Worm (Caenorhabditis elegans) whole organism, L4/young adult: ENCODE measurements around the gene twk-25.
A peak's percentile ranks its signal among the peaks of the same experiment; 100 is the strongest.

Experiments
- W03F9.2 ChIP-seq: fragments of 150-350 bp; optimal IDR thresholded peaks from 2 replicates; lab custom pipeline; 2014; ENCODE audit warnings: missing biosample characterization, missing genetic modification characterization
- dao-5 ChIP-seq: sonication (generic microtip); optimal IDR thresholded peaks from 2 replicates; lab custom pipeline; 2016; ENCODE audit warnings: missing genotype, missing genetic modification characterization, moderate library complexity, missing compliant biosample characterization
- him-1 ChIP-seq: sonication (generic microtip); optimal IDR thresholded peaks from 2 replicates; lab custom pipeline; 2016; ENCODE audit warnings: missing genotype, missing genetic modification reagents, missing genetic modification characterization, missing compliant biosample characterization

Gene twk-25

DNA sequence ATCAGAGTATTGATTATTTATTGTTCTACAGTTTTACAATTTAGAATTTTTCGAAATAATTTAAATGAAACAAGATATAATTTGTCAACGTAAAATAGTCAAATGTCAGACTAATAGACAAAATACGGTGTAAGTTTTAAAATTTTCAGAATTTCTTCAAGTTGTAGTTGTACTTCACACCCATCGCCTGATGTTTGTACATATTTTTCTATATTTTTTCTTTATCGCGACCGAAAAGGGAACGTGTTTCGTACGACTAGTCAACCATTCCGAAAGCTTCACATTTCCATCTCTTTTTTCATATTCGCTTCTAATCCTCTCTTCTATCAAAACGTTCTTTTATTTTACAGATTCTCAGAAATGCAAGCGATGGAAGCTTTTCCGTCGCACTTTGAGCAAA is at the start of gene twk-25:
Gene twk-25, plus strand, starts transcription at position 301 of the 400 bp plus-strand sequence.
- TF ChIP-seq W03F9.2 (no peak), dao-5 (no peak)

DNA sequence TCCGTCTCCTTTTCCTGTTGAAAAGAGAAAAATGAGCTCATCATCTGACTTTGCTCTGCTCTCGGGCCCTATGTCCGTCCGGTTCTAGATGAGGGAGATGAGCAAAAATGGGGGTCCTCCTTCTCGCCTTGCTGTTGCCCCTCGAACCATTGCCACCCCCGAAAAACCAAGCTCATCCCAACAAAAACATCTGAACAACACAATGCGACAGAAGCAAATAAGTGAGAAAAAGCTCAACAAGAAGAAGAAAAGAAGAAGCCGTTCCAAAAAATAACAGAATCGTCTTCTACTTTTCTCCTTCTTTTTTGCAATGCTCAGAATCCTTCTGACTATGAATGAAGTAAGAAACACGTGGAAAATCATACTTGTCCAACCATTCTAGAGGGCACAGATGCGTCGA is 48.7 kb upstream of the twk-25 start:
- TF ChIP-seq W03F9.2 (no peak), him-1 (no peak), dao-5 (no peak)

DNA sequence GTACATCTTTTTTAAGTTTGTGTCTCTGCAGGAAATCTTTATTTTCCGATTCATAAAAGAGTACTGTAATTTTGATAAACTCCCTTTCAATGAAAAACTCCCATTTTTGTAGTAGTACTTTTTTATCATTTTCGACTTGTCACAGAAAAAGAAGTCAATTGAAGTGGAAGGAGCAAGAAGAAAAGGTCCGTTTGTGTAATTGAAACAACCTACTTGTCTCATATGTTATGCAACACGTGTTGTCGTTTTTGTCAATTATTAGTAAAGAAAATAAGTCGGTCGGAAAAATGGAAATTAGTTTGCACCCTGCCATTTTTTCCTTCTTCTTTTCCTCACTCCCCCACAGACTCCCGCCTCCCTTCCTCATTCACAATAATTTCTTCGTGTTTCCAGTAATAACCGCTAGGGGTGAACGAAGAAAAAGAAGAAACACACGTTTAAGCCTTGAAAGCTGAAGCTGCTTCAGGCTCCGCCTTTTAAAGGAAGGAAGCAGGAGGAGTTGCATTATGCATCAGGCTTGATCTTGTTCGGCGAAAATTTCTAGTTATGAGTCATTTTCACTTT is 45.7 kb upstream of the twk-25 start:
- TF ChIP-seq him-1 (no peak), W03F9.2 (no peak), dao-5 (no peak)

DNA sequence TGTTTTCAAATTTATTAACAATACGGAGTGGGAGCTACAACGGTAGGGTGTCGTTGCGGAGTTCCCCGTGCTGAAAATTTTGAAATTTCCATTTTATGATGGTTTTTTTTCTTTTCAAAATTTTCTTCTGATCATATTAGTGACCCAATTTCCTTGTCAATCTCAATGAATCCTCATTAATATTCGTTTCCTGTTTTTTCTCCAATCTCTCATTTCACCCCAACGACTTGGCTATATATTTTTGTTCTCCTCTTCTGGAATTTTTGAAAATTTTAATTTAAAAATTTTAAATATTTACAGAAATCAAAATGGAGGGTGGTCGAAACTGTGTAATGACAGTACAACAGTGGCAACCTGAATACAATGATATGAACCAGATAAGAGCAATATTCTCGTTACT is 44.8 kb upstream of the twk-25 start, which contains the start of gene npr-3:
Gene npr-3, plus strand, starts transcription at position 301 of the 400 bp plus-strand sequence.
- TF ChIP-seq him-1 (no peak), dao-5 (no peak), W03F9.2 (no peak)

DNA sequence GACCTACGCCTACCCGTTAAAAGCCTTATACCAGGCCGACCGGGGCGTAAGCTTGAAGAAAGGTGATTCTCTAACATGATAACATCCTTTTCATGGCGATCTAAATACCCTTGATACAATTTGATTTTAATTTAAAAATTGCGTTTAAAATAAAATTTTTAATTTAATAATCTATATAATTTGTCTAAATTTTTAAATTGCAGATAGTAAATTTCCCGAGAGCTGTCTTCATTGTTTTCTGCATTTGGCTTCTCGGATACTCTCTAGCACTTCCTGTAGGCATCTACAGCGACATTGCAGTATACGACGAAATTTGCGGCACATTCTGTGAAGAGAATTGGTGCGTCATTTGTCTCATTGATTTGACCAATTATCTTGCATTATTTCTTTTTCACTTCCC is 43.2 kb upstream of the twk-25 start:
- TF ChIP-seq him-1, result no peak
- TF ChIP-seq W03F9.2, result no peak
- no peak for TF ChIP-seq dao-5

DNA sequence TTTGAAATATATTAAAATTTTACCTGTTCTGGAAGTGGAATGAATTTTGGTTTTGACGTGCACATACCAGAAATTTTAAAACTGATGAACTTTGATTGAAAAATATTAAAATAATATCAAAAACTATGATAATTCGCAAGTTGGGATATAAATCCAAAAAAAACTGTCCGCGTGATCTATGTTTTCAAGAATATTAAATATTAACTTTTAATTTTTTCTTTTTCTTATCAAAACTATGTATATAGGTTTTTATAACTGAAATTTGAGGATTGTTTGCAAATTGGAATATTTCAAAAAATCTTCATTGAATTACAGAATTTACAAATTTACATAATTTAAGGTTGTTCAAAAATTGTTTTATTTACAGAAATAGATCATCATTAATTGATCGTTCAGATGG is 39.4 kb upstream of the twk-25 start, which contains the start of gene C10C6.3:
Gene C10C6.3, minus strand, starts transcription at position 101 of the 400 bp plus-strand sequence.
- TF ChIP-seq W03F9.2, result no peak

DNA sequence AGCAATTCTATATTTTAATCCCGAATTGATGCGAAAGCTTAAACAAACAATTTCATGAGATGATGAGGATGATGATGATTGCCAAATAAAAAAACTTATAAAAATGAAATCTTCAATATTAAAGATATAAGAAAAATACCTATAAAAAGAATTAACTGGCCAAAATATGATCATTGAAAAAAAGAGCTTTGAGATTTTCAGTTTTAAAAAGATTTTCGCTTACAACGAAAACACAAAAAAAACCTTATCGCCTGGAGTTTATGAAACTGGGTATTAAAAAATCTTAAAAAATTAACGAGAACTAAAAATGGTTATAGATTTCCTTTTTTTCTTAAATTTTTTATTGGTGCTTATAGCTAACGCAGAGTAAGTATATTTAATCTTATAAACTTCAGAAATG is 37.1 kb upstream of the twk-25 start, which contains the start of gene C10C6.7:
Gene C10C6.7, minus strand, starts transcription at position 101 of the 400 bp plus-strand sequence.
- no peak for TF ChIP-seq him-1
- TF ChIP-seq dao-5, result no peak
- TF ChIP-seq W03F9.2, result no peak

DNA sequence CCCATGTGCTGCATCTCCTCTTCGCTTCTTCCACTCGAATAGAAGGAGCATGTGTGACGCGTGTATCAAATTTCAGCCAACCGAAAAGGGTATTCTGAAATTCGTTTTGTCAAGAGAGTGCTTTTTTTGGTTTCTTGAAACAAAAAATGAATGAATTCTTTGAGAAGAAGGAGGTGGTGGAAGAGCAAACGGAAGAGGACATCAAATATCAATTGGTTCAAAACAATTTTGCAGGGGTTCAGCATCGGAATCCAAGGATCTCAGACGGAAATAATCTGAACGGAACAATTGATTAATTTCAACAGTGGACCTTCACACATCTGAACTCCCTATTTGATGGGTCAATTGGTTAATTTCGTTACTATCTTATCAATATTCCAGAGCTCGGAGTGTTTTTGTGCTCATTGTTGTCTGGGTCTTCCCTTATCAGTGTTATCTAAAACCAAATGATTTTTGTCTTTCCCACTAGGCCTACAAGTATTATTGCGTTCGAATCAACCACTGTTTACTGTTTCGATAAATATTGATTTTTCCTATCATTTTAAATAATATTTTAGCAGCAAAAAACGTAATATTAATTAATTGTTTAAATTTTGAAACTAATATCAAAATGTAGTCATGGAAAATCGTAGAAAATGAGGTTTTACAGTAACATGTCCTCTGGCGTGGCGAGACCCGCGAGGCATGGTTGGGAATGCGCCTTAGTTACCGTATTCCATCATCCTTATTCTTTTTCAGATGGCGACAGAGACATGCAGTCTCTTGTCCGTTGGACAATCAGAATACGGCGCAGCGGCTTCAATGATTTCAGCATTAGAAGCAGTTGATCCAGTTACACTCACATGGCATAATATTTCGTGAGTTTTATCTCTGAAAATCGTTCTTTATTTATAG is 34.6 kb upstream of the twk-25 start, which contains the start of the genes C10C6.13 and wht-2:
Gene C10C6.13, minus strand, starts transcription at position 51 of the 894 bp plus-strand sequence.
Gene wht-2, plus strand, starts transcription at position 739 of the 894 bp plus-strand sequence.
- TF ChIP-seq W03F9.2, result no peak
- TF ChIP-seq him-1, result no peak

DNA sequence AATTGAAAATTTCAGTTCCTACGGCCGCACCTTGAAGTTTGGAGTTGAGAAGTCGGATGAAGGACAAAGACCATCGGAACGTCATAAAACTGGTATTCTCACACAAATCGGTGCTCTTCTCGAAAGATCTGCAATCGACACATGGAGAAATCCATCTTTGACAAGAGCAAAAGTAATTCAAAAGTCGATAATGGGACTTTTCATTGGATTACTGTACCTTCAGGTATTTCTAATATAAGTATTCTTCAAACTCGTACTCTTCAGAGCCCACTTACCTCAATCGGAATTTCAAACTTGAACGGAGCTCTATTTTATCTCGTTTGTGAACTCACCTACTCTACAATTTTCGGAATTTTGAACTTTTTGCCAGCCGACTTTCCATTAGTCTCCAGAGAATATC is 32.5 kb upstream of the twk-25 start:
- TF ChIP-seq W03F9.2, result no peak
- no peak for TF ChIP-seq dao-5
- TF ChIP-seq him-1, result no peak

DNA sequence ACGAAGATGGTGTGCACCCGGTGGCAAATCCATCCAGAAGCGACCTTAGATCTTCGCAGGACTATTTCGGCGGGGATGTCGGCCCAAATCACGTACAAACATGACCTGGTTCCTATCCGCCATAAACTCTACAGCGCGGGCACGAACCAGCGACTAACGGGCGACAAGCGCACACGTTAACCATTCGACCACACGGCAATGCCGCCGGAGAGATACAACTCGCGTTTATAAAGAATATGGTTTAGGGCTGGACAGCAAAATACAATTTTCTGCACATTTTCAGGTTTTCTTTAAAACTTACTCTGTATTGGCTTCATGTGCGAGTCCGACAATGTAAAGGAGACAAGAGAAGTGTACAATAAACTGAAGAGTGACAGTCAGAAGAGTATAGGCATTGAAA is 30.4 kb upstream of the twk-25 start:
- TF ChIP-seq W03F9.2, result peak; percentile 56
- TF ChIP-seq dao-5, result peak; percentile 91
- peak; percentile 81 for TF ChIP-seq him-1

DNA sequence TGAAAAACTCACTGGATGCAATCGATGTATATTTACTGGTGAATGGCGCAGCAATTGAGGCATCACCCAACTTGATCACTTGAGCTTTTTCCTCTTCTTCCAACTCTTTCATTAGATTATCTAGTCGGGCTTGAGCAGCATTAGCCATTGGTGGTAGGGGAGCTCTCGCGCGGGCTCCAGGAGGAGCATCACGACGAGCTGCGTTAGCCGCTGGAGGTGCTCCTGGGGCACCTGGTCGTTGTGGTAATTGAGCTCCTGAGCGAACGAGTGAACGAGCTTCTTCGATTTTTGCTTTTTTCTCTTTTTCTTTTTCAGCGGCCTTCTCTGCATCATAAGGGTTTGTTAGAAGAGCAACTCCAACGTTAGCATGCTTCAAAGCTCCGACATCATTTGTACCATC is 29.4 kb upstream of the twk-25 start:
- TF ChIP-seq dao-5 (no peak), him-1 (no peak), W03F9.2 (no peak)

DNA sequence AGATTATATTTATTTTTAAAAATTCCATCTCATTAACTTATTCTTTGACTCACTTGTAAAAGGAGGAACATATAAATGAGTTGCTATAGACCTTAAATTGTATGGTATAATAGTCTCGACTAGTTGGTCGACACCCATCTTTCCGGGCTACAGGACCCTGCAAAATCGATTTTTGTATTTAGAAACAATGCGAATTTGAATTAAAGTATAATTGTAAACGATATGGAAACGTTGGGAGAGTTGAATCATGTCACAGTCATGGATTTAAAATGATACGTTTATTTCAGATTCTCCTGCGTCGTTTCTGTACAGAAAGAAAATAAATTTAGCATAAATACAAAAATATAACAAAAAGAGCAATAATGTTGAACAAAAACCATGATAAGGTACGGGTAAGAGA is 25.4 kb upstream of the twk-25 start, which contains the start of gene catp-8:
Gene catp-8, minus strand, starts transcription at position 157 of the 400 bp plus-strand sequence.
- TF ChIP-seq him-1 (no peak), W03F9.2 (no peak), dao-5 (no peak)

DNA sequence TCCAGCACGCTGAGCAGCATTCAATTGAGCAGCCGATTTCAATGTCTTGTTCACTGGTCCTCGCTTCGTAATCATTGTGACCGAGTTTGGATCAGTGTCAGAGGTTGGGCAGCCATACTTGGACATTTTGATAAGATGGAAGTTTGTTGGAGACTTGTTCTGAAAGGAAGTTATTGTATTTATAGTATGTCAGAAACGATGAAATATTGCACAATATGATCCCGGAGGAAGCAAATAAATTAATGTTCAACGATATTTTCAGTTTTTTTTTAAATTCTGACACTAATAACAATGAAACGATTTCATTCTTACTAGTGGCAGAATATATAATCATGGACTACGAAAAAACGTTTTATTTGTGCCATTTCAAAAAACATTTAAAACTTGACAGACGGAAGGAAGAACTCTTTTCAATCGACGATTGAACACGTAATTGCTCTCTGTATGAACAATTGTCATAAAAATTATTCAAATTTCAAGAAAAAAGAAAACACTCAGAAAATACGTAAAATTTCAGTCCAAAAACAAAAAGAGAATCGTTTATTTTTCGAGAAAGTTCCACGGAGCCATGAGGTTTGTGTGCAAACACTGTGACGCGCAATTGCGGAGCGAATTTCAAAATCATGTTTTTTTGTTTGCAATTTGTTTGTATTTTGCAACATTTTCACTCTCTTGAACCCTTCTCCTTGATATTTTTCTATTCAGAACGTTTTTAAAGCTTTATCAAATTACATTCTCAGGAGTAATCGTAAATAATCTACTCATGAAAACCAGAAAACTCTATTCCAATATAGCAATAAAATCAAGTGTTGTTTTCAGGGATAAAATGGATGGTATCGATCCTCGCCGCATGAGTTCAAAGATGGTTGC is 24.3 kb upstream of the twk-25 start, which contains the start of the genes mbf-1 and nse-4:
Gene mbf-1, minus strand, starts transcription at position 343 of the 870 bp plus-strand sequence.
Gene nse-4, plus strand, starts transcription at position 820 of the 870 bp plus-strand sequence.
- no peak for TF ChIP-seq him-1
- peak; percentile 95 for TF ChIP-seq W03F9.2

DNA sequence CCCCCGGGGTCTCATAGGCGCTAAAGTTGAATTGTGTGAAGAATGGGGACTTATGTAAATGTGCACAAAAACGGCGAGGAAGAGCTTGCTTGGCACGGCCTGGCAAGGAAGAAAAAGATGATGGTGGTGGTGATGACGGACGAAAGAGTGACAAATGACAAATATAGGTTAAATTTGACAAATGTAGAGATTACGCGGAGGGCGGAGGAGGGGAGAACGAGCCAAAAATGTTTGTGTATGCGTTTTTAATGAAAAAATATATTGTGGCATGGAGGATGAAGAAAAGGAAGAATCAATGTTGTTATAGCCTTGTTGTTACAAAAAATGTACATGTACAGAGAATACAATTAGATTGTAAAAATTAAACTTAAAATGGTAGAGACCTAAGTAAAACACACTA is 17.7 kb upstream of the twk-25 start:
- TF ChIP-seq him-1 (no peak), W03F9.2 (no peak), dao-5 (no peak)
